Fruit fly (Drosophila melanogaster): ENCODE data around the gene CG34284.
A peak's percentile ranks its signal among the peaks of the same experiment; 100 is the strongest.

The CG34284 gene

dm6 chr3R:18902858-18903257 is at the start of gene CG34284:
Gene CG34284, minus strand, starts transcription at chr3R:18902933.
- peak; percentile 20 for TF ChIP-seq noc (tag; optimal IDR thresholded peaks at IDR 0.05)

- TF ChIP-seq noc (tag; optimal IDR thresholded peaks at IDR 0.05): no peak
These were observed 47.2 kb upstream of the CG34284 start, which contains the start of gene CG43732 for dm6 chr3R:18949896-18950295. Gene CG43732, plus strand, starts transcription at chr3R:18950196.

- TF ChIP-seq noc (tag; optimal IDR thresholded peaks at IDR 0.05): no peak
These were observed 46.4 kb upstream of the CG34284 start for dm6 chr3R:18949131-18949530.

- no peak for TF ChIP-seq noc (tag; optimal IDR thresholded peaks at IDR 0.05)
These were observed 44.6 kb upstream of the CG34284 start for dm6 chr3R:18947307-18947706.

dm6 chr3R:18931725-18932124 is 29.0 kb upstream of the CG34284 start:
- no peak for TF ChIP-seq noc (tag; optimal IDR thresholded peaks at IDR 0.05)

dm6 chr3R:18928918-18929705 is 26.4 kb upstream of the CG34284 start, which contains the start of gene CG42613:
Gene CG42613, plus strand, starts transcription at chr3R:18929196.
- no peak for TF ChIP-seq noc (tag; optimal IDR thresholded peaks at IDR 0.05)

- TF ChIP-seq noc (tag; optimal IDR thresholded peaks at IDR 0.05): no peak
These were observed 25.7 kb upstream of the CG34284 start, which contains the start of gene Mpc1 for dm6 chr3R:18928346-18928917. Gene Mpc1, minus strand, starts transcription at chr3R:18928659.

dm6 chr3R:18924636-18924977 is 21.9 kb upstream of the CG34284 start:
- no peak for TF ChIP-seq noc (tag; optimal IDR thresholded peaks at IDR 0.05)

- TF ChIP-seq noc (tag; optimal IDR thresholded peaks at IDR 0.05): no peak
These were observed 21.3 kb upstream of the CG34284 start for dm6 chr3R:18923802-18924635.

- TF ChIP-seq noc (tag; optimal IDR thresholded peaks at IDR 0.05): no peak
These were observed 20.6 kb upstream of the CG34284 start for dm6 chr3R:18923208-18923761.

dm6 chr3R:18918872-18919339 is 16.2 kb upstream of the CG34284 start:
- TF ChIP-seq noc (tag; optimal IDR thresholded peaks at IDR 0.05): peak; percentile 71

dm6 chr3R:18917976-18918871 is 15.5 kb upstream of the CG34284 start:
- TF ChIP-seq noc (tag; optimal IDR thresholded peaks at IDR 0.05): peak; percentile 60

dm6 chr3R:18916715-18917253 is 14.1 kb upstream of the CG34284 start:
- peak; percentile 82 for TF ChIP-seq noc (tag; optimal IDR thresholded peaks at IDR 0.05)

dm6 chr3R:18915644-18916194 is 13.0 kb upstream of the CG34284 start:
- no peak for TF ChIP-seq noc (tag; optimal IDR thresholded peaks at IDR 0.05)

Data from whole organism, larva.